Fruit fly (Drosophila melanogaster) whole organism, adult: ENCODE data around the gene ldbr.

ENCODE experiments used
- CG11617 ChIP-seq: fragments of 200-800 bp; sonication (Bioruptor generic); optimal IDR thresholded peaks from 2 replicates; lab custom pipeline; 2017; ENCODE audit warnings: mild to moderate bottlenecking, missing biosample characterization, missing genetic modification reagents, missing genetic modification characterization
- CG12768 ChIP-seq: fragments of 200-800 bp; sonication (Bioruptor generic); optimal IDR thresholded peaks from 2 replicates; lab custom pipeline; 2017; ENCODE audit warnings: missing biosample characterization, missing genetic modification characterization, mild to moderate bottlenecking, moderate library complexity, missing genetic modification reagents
- CG14711 ChIP-seq: fragments of 200-800 bp; sonication (Bioruptor generic); optimal IDR thresholded peaks from 2 replicates; lab custom pipeline; 2018; ENCODE audit warnings: missing biosample characterization, mild to moderate bottlenecking, missing genetic modification characterization, moderate library complexity
- CG1620 ChIP-seq: fragments of 200-800 bp; sonication (Bioruptor generic); optimal IDR thresholded peaks from 2 replicates; lab custom pipeline; 2016; ENCODE audit warnings: missing biosample characterization, missing genetic modification characterization
- CG33017 ChIP-seq: fragments of 200-800 bp; sonication (Bioruptor generic); optimal IDR thresholded peaks from 2 replicates; lab custom pipeline; 2018; ENCODE audit warnings: missing biosample characterization, mild to moderate bottlenecking, missing genetic modification characterization, moderate library complexity
- CG5204 ChIP-seq: fragments of 200-800 bp; sonication (Bioruptor generic); optimal IDR thresholded peaks from 2 replicates; lab custom pipeline; 2016; ENCODE audit warnings: missing biosample characterization, missing genetic modification characterization
- CG7045 ChIP-seq: fragments of 200-800 bp; sonication (Bioruptor generic); optimal IDR thresholded peaks from 2 replicates; lab custom pipeline; 2017; ENCODE audit warnings: missing biosample characterization, mild to moderate bottlenecking, missing genetic modification characterization
- CG7101 ChIP-seq: fragments of 200-800 bp; sonication (Bioruptor generic); optimal IDR thresholded peaks from 2 replicates; lab custom pipeline; 2018; ENCODE audit warnings: missing biosample characterization, mild to moderate bottlenecking, missing genetic modification characterization, moderate library complexity
- Clk ChIP-seq: fragments of 200-800 bp; sonication (Bioruptor generic); optimal IDR thresholded peaks from 2 replicates; lab custom pipeline; 2017; ENCODE audit warnings: missing biosample characterization, missing genetic modification characterization
- Crg-1 ChIP-seq: fragments of 200-800 bp; sonication (Bioruptor generic); optimal IDR thresholded peaks from 2 replicates; lab custom pipeline; 2016; ENCODE audit warnings: missing biosample characterization, missing genetic modification characterization
- Hr96 ChIP-seq: fragments of 200-800 bp; sonication (Bioruptor generic); optimal IDR thresholded peaks from 2 replicates; lab custom pipeline; 2016; ENCODE audit warnings: missing biosample characterization, missing genetic modification characterization
- Mnt ChIP-seq: fragments of 200-800 bp; sonication (Bioruptor generic); optimal IDR thresholded peaks from 2 replicates; lab custom pipeline; 2016; ENCODE audit warnings: missing biosample characterization, mild to moderate bottlenecking, missing genetic modification characterization
- bab1 ChIP-seq: fragments of 200-800 bp; sonication (Bioruptor generic); optimal IDR thresholded peaks from 3 replicates; lab custom pipeline; 2019; ENCODE audit warnings: missing biosample characterization, mild to moderate bottlenecking, missing genetic modification characterization, moderate library complexity
- cic ChIP-seq: fragments of 200-800 bp; sonication (Bioruptor generic); optimal IDR thresholded peaks from 2 replicates; lab custom pipeline; 2017; ENCODE audit warnings: missing biosample characterization, mild to moderate bottlenecking, missing genetic modification characterization, moderate library complexity
- cnc ChIP-seq, 2 experiments: fragments of >200 bp; optimal IDR thresholded peaks; 2 replicates each; lab custom pipeline; 2017
- kay ChIP-seq: fragments of 200-800 bp; sonication (Bioruptor generic); peaks from one replicate; lab custom pipeline; 2016; ENCODE audit warnings: missing biosample characterization, missing genetic modification characterization, borderline replicate concordance
- ovo ChIP-seq: fragments of 200-800 bp; sonication (Bioruptor generic); optimal IDR thresholded peaks from 2 replicates; lab custom pipeline; 2016; ENCODE audit warnings: missing biosample characterization, missing genetic modification characterization
- pad ChIP-seq: fragments of 200-800 bp; sonication (Bioruptor generic); optimal IDR thresholded peaks from 3 replicates; lab custom pipeline; 2017; ENCODE audit warnings: missing biosample characterization, missing genetic modification characterization, mild to moderate bottlenecking, moderate library complexity, missing genetic modification reagents
- tj ChIP-seq: fragments of 200-800 bp; sonication (Bioruptor generic); optimal IDR thresholded peaks from 3 replicates; lab custom pipeline; 2017; ENCODE audit warnings: missing biosample characterization, mild to moderate bottlenecking, missing genetic modification characterization, moderate library complexity
- toe ChIP-seq: fragments of 200-800 bp; sonication (Bioruptor generic); optimal IDR thresholded peaks from 2 replicates; lab custom pipeline; 2016; ENCODE audit warnings: missing biosample characterization, missing genetic modification characterization

Gene ldbr

dm6 chr3L:8121590-8121989, at the start of gene ldbr:
Gene ldbr (plus strand): TSS chr3L:8121827.
- TF ChIP-seq pad (GFP tag; lab: Kevin White, UChicago) (peak; percentile 17), CG1620 (GFP tag; lab: Kevin White, UChicago) (peak; percentile 36), CG11617 (GFP tag; lab: Kevin White, UChicago) (peak; percentile 29), Clk (no peak), Hr96 (GFP tag; lab: Kevin White, UChicago) (no peak), toe (GFP tag; lab: Kevin White, UChicago) (no peak), CG5204 (GFP tag; lab: Kevin White, UChicago) (no peak), cnc (optimal IDR thresholded peaks at IDR 0.05; lab: Kevin White, UChicago) (no peak), CG14711 (tag; lab: Kevin White, UChicago) (peak; percentile 44), ovo (no peak), bab1 (peak; percentile 71), CG33017 (tag; lab: Kevin White, UChicago) (peak; percentile 44), CG7101 (tag; lab: Kevin White, UChicago) (peak; percentile 61), Mnt (GFP tag; lab: Kevin White, UChicago) (peak; percentile 56), CG12768 (no peak), kay (GFP tag; lab: Kevin White, UChicago) (no peak), tj (GFP tag; lab: Kevin White, UChicago) (no peak), Crg-1 (GFP tag; lab: Kevin White, UChicago) (peak; percentile 18), cic (GFP tag; lab: Kevin White, UChicago) (peak; percentile 13), CG7045 (GFP tag; lab: Kevin White, UChicago) (no peak)

dm6 chr3L:8072720-8073119, 48.9 kb upstream of the ldbr start:
- TF ChIP-seq CG33017 (tag; lab: Kevin White, UChicago) = no peak
- no peak for TF ChIP-seq Hr96 (GFP tag; lab: Kevin White, UChicago)
- no peak for TF ChIP-seq CG1620 (GFP tag; lab: Kevin White, UChicago)
- TF ChIP-seq pad (GFP tag; lab: Kevin White, UChicago) = no peak
- no peak for TF ChIP-seq cic (GFP tag; lab: Kevin White, UChicago)
- TF ChIP-seq tj (GFP tag; lab: Kevin White, UChicago) = no peak
- no peak for TF ChIP-seq cnc (optimal IDR thresholded peaks at IDR 0.05; lab: Kevin White, UChicago)
- TF ChIP-seq bab1 = no peak
- no peak for TF ChIP-seq Mnt (GFP tag; lab: Kevin White, UChicago)
- TF ChIP-seq CG14711 (tag; lab: Kevin White, UChicago) = peak; percentile 47
- TF ChIP-seq CG12768 = peak; percentile 15
- TF ChIP-seq CG7045 (GFP tag; lab: Kevin White, UChicago) = peak; percentile 6
- TF ChIP-seq kay (GFP tag; lab: Kevin White, UChicago) = peak; percentile 70
- TF ChIP-seq ovo = no peak
- no peak for TF ChIP-seq toe (GFP tag; lab: Kevin White, UChicago)
- TF ChIP-seq Clk = no peak
- no peak for TF ChIP-seq CG5204 (GFP tag; lab: Kevin White, UChicago)
- TF ChIP-seq CG7101 (tag; lab: Kevin White, UChicago) = peak; percentile 15
- TF ChIP-seq Crg-1 (GFP tag; lab: Kevin White, UChicago) = no peak
- TF ChIP-seq CG11617 (GFP tag; lab: Kevin White, UChicago) = no peak

- TF ChIP-seq tj (GFP tag; lab: Kevin White, UChicago) (no peak), CG11617 (GFP tag; lab: Kevin White, UChicago) (no peak), CG12768 (no peak), bab1 (no peak), Clk (no peak), cnc (optimal IDR thresholded peaks at IDR 0.05; lab: Kevin White, UChicago) (no peak), Hr96 (GFP tag; lab: Kevin White, UChicago) (no peak)
Measured at dm6 chr3L:8073370-8073769, 48.3 kb upstream of the ldbr start.

dm6 chr3L:8073872-8074271, 47.8 kb upstream of the ldbr start:
- TF ChIP-seq cnc (optimal IDR thresholded peaks at IDR 0.05; lab: Kevin White, UChicago) = no peak
- no peak for TF ChIP-seq Hr96 (GFP tag; lab: Kevin White, UChicago)
- TF ChIP-seq CG5204 (GFP tag; lab: Kevin White, UChicago) = no peak
- no peak for TF ChIP-seq CG14711 (tag; lab: Kevin White, UChicago)
- no peak for TF ChIP-seq cic (GFP tag; lab: Kevin White, UChicago)
- TF ChIP-seq CG12768 = no peak
- no peak for TF ChIP-seq toe (GFP tag; lab: Kevin White, UChicago)
- TF ChIP-seq Clk = no peak
- TF ChIP-seq bab1 = no peak
- TF ChIP-seq Crg-1 (GFP tag; lab: Kevin White, UChicago) = no peak
- no peak for TF ChIP-seq pad (GFP tag; lab: Kevin White, UChicago)
- no peak for TF ChIP-seq CG1620 (GFP tag; lab: Kevin White, UChicago)
- no peak for TF ChIP-seq CG7045 (GFP tag; lab: Kevin White, UChicago)
- TF ChIP-seq kay (GFP tag; lab: Kevin White, UChicago) = no peak
- no peak for TF ChIP-seq ovo
- TF ChIP-seq CG33017 (tag; lab: Kevin White, UChicago) = no peak
- TF ChIP-seq CG11617 (GFP tag; lab: Kevin White, UChicago) = no peak
- no peak for TF ChIP-seq CG7101 (tag; lab: Kevin White, UChicago)
- no peak for TF ChIP-seq tj (GFP tag; lab: Kevin White, UChicago)
- TF ChIP-seq Mnt (GFP tag; lab: Kevin White, UChicago) = no peak

- no peak for TF ChIP-seq CG1620 (GFP tag; lab: Kevin White, UChicago)
- TF ChIP-seq ovo = no peak
- TF ChIP-seq kay (GFP tag; lab: Kevin White, UChicago) = no peak
- no peak for TF ChIP-seq CG12768
- TF ChIP-seq pad (GFP tag; lab: Kevin White, UChicago) = no peak
- TF ChIP-seq toe (GFP tag; lab: Kevin White, UChicago) = no peak
- no peak for TF ChIP-seq Hr96 (GFP tag; lab: Kevin White, UChicago)
- no peak for TF ChIP-seq cnc (optimal IDR thresholded peaks at IDR 0.05; lab: Kevin White, UChicago)
- no peak for TF ChIP-seq CG11617 (GFP tag; lab: Kevin White, UChicago)
- TF ChIP-seq Crg-1 (GFP tag; lab: Kevin White, UChicago) = no peak
- no peak for TF ChIP-seq tj (GFP tag; lab: Kevin White, UChicago)
Measured at dm6 chr3L:8074944-8075343, 46.7 kb upstream of the ldbr start.
